Worm (Caenorhabditis elegans): ENCODE results near the gene fln-1.

ce11 chrIV:410420-410891, 34.6 kb upstream of the fln-1 start, which contains the start of gene T07A9.12:
- no peak for TF ChIP-seq dox-1 (GFP tag; IDR thresholded peaks at IDR 0.05)
- TF ChIP-seq C17E4.6 (GFP tag; IDR thresholded peaks at IDR 0.05), result no peak
- no peak for TF ChIP-seq nfya-1 (tag; optimal IDR thresholded peaks at IDR 0.05; ENCODE audit: borderline replicate concordance, insufficient read depth)
- TF ChIP-seq madf-3 (GFP tag; IDR thresholded peaks at IDR 0.05), result no peak
- no peak for TF ChIP-seq athp-1 (tag; optimal IDR thresholded peaks at IDR 0.05)
- no peak for TF ChIP-seq ztf-18 (tag; optimal IDR thresholded peaks at IDR 0.05)
- TF ChIP-seq snpc-3.4 (tag; optimal IDR thresholded peaks at IDR 0.05), result no peak
- TF ChIP-seq F37B4.10 (GFP tag; IDR thresholded peaks at IDR 0.05), result no peak
- no peak for TF ChIP-seq Y67H2A.10 (GFP tag; conservative IDR thresholded peaks at IDR 0.05)

All from whole organism, young adult.